Fruit fly (Drosophila melanogaster) whole organism, embryonic: ENCODE data around the gene Alp13.

Source experiments
- Ada2b ChIP-seq: fragments of 200-800 bp; sonication (Bioruptor generic); IDR thresholded peaks from 2 replicates; pipeline ENCODE4 v1.3.6; 2022; ENCODE audit warnings: missing biosample characterization, missing genetic modification characterization
- Antp ChIP-seq: fragments of 200-800 bp; sonication (Bioruptor generic); optimal IDR thresholded peaks from 3 replicates; lab custom pipeline; 2016; ENCODE audit warnings: missing biosample characterization, missing genetic modification characterization
- B-H2 ChIP-seq: fragments of 200-800 bp; sonication (Bioruptor generic); optimal IDR thresholded peaks from 2 replicates; lab custom pipeline; 2018; ENCODE audit warnings: missing biosample characterization, mild to moderate bottlenecking, missing genetic modification characterization
- CG10147 ChIP-seq: fragments of 200-800 bp; sonication (Bioruptor generic); optimal IDR thresholded peaks from 2 replicates; lab custom pipeline; 2019; ENCODE audit warnings: missing biosample characterization, mild to moderate bottlenecking, missing genetic modification characterization, moderate library complexity
- CG11695 ChIP-seq: fragments of 200-800 bp; sonication (Bioruptor generic); IDR thresholded peaks from 3 replicates; pipeline ENCODE4 v1.3.6; 2022; ENCODE audit warnings: missing biosample characterization, missing genetic modification characterization
- CG12155 ChIP-seq: fragments of 200-800 bp; sonication (Bioruptor generic); optimal IDR thresholded peaks from 3 replicates; lab custom pipeline; 2016; ENCODE audit warnings: missing biosample characterization, missing genetic modification characterization
- CG13894 ChIP-seq: fragments of 200-800 bp; sonication (Bioruptor generic); optimal IDR thresholded peaks from 3 replicates; lab custom pipeline; 2018; ENCODE audit warnings: missing biosample characterization, mild to moderate bottlenecking, missing genetic modification characterization, moderate library complexity
- CG14667 ChIP-seq: fragments of 200-800 bp; sonication (Bioruptor generic); IDR thresholded peaks from 2 replicates; pipeline ENCODE4 v1.3.6; 2022; ENCODE audit warnings: missing biosample characterization, missing genetic modification characterization
- CG1603 ChIP-seq: fragments of 200-800 bp; sonication (Bioruptor generic); optimal IDR thresholded peaks from 2 replicates; lab custom pipeline; 2019; ENCODE audit warnings: missing biosample characterization, mild to moderate bottlenecking, missing genetic modification characterization, moderate library complexity
- CG18599 ChIP-seq: fragments of 200-800 bp; sonication (Bioruptor generic); optimal IDR thresholded peaks from 3 replicates; lab custom pipeline; 2017; ENCODE audit warnings: missing biosample characterization, missing genetic modification characterization, mild to moderate bottlenecking, moderate library complexity, missing genetic modification reagents
- CG2678 ChIP-seq: fragments of 200-800 bp; sonication (Bioruptor generic); optimal IDR thresholded peaks from 3 replicates; lab custom pipeline; 2019; ENCODE audit warnings: missing biosample characterization, mild to moderate bottlenecking, missing genetic modification characterization, moderate library complexity
- CG32532 ChIP-seq: fragments of 200-800 bp; sonication (Bioruptor generic); IDR thresholded peaks from 2 replicates; pipeline ENCODE4 v1.3.6; 2022; ENCODE audit warnings: missing biosample characterization, missing genetic modification characterization
- CG3407 ChIP-seq: fragments of 200-800 bp; sonication (Bioruptor generic); optimal IDR thresholded peaks from 2 replicates; lab custom pipeline; 2018; ENCODE audit warnings: missing biosample characterization, mild to moderate bottlenecking, missing genetic modification characterization
- CG4282 ChIP-seq: fragments of 200-800 bp; sonication (Bioruptor generic); optimal IDR thresholded peaks from 2 replicates; lab custom pipeline; 2016; ENCODE audit warnings: missing biosample characterization, missing genetic modification characterization
- CG5245 ChIP-seq: fragments of 200-800 bp; sonication (Bioruptor generic); optimal IDR thresholded peaks from 3 replicates; lab custom pipeline; 2016; ENCODE audit warnings: missing biosample characterization, missing genetic modification characterization
- CG6175 ChIP-seq: fragments of 200-800 bp; sonication (Bioruptor generic); IDR thresholded peaks from 3 replicates; pipeline ENCODE4 v1.3.6; 2022; ENCODE audit warnings: missing biosample characterization, missing genetic modification characterization
- CG8478 ChIP-seq: fragments of >200 bp; optimal IDR thresholded peaks from 2 replicates; lab custom pipeline; 2018
- CG9817 ChIP-seq: fragments of 200-800 bp; sonication (Bioruptor generic); optimal IDR thresholded peaks from 2 replicates; lab custom pipeline; 2018; ENCODE audit warnings: missing biosample characterization, mild to moderate bottlenecking, missing genetic modification characterization, moderate library complexity
- CG9932 ChIP-seq: fragments of 200-800 bp; sonication (Bioruptor generic); IDR thresholded peaks from 2 replicates; pipeline ENCODE4 v1.3.6; 2022; ENCODE audit warnings: missing biosample characterization, missing genetic modification characterization
- Dip2 ChIP-seq: fragments of 200-800 bp; sonication (Bioruptor generic); IDR thresholded peaks from 2 replicates; pipeline ENCODE4 v1.3.6; 2022; ENCODE audit warnings: missing biosample characterization, missing genetic modification characterization
- Dip3 ChIP-seq: fragments of 200-800 bp; sonication (Bioruptor generic); optimal IDR thresholded peaks from 3 replicates; lab custom pipeline; 2016; ENCODE audit warnings: missing biosample characterization, missing genetic modification characterization
- Dll ChIP-seq: fragments of 200-800 bp; sonication (Bioruptor generic); IDR thresholded peaks from 4 replicates; pipeline ENCODE4 v1.3.6; 2022; ENCODE audit warnings: missing biosample characterization, missing genetic modification characterization; ENCODE audit not compliant: partially characterized antibody
- ERR ChIP-seq: fragments of 200-800 bp; sonication (Bioruptor generic); optimal IDR thresholded peaks from 2 replicates; lab custom pipeline; 2016; ENCODE audit warnings: missing biosample characterization, missing genetic modification characterization
- HmgZ ChIP-seq: fragments of 200-800 bp; sonication (Bioruptor generic); optimal IDR thresholded peaks from 2 replicates; lab custom pipeline; 2018; ENCODE audit warnings: missing biosample characterization, mild to moderate bottlenecking, missing genetic modification characterization
- Hr3 ChIP-seq: fragments of 200-800 bp; sonication (Bioruptor generic); optimal IDR thresholded peaks from 3 replicates; lab custom pipeline; 2016; ENCODE audit warnings: missing biosample characterization, missing genetic modification characterization
- Hr51 ChIP-seq, 2 experiments: fragments of 200-800 bp; sonication (Bioruptor generic); optimal IDR thresholded peaks; 2 replicates in 1 of 2; 3 replicates in 1 of 2; lab custom pipeline; 2016 to 2018; ENCODE audit warnings: missing biosample characterization in 2 of 2, missing genetic modification characterization in 2 of 2, mild to moderate bottlenecking in 1 of 2, moderate library complexity in 1 of 2
- Lhr ChIP-seq: fragments of 200-800 bp; sonication (Bioruptor generic); optimal IDR thresholded peaks from 3 replicates; lab custom pipeline; 2017; ENCODE audit warnings: mild to moderate bottlenecking, missing biosample characterization, missing genetic modification reagents, missing genetic modification characterization
- MTF-1 ChIP-seq: fragments of 200-800 bp; sonication (Bioruptor generic); optimal IDR thresholded peaks from 2 replicates; lab custom pipeline; 2018; ENCODE audit warnings: missing biosample characterization, mild to moderate bottlenecking, missing genetic modification characterization, borderline replicate concordance
- Meics ChIP-seq: fragments of 200-800 bp; sonication (Bioruptor generic); optimal IDR thresholded peaks from 2 replicates; lab custom pipeline; 2017; ENCODE audit warnings: missing biosample characterization, mild to moderate bottlenecking, missing genetic modification characterization
- Optix ChIP-seq: fragments of 200-800 bp; sonication (Bioruptor generic); IDR thresholded peaks from 3 replicates; pipeline ENCODE4 v1.3.6; 2022; ENCODE audit warnings: missing biosample characterization, missing genetic modification characterization
- Sin3A ChIP-seq: fragments of >200 bp; optimal IDR thresholded peaks from 2 replicates; lab custom pipeline; 2018
- Taf1 ChIP-seq: fragments of 200-800 bp; sonication (Bioruptor generic); IDR thresholded peaks from 2 replicates; pipeline ENCODE4 v1.3.6; 2022; ENCODE audit warnings: missing biosample characterization, missing genetic modification characterization
- al ChIP-seq: fragments of 200-800 bp; sonication (Bioruptor generic); IDR thresholded peaks from 2 replicates; pipeline ENCODE4 v1.3.6; 2022; ENCODE audit warnings: missing biosample characterization, missing genetic modification characterization
- ci ChIP-seq: fragments of 200-800 bp; sonication (Bioruptor generic); IDR thresholded peaks from 3 replicates; pipeline ENCODE4 v1.3.6; 2022; ENCODE audit warnings: missing biosample characterization, missing genetic modification characterization
- cwo ChIP-seq: fragments of 200-800 bp; sonication (Bioruptor generic); optimal IDR thresholded peaks from 3 replicates; lab custom pipeline; 2017; ENCODE audit warnings: missing biosample characterization, missing genetic modification characterization, mild to moderate bottlenecking, moderate library complexity, missing genetic modification reagents
- dimm ChIP-seq: fragments of 200-800 bp; sonication (Bioruptor generic); IDR thresholded peaks from 2 replicates; pipeline ENCODE4 v1.3.6; 2022; ENCODE audit warnings: missing biosample characterization, missing genetic modification characterization
- dmrt99B ChIP-seq: fragments of 200-800 bp; sonication (Bioruptor generic); optimal IDR thresholded peaks from 2 replicates; lab custom pipeline; 2018; ENCODE audit warnings: missing biosample characterization, mild to moderate bottlenecking, missing genetic modification characterization, moderate library complexity
- eve ChIP-seq, 2 experiments: fragments of >200 bp; optimal IDR thresholded peaks; 2 replicates each; lab custom pipeline; 2017; ENCODE audit warnings: missing biosample characterization in 2 of 2, missing genetic modification characterization in 2 of 2
- fru ChIP-seq: fragments of >200 bp; optimal IDR thresholded peaks from 2 replicates; lab custom pipeline; 2017
- gcm ChIP-seq: fragments of 200-800 bp; sonication (Bioruptor generic); optimal IDR thresholded peaks from 2 replicates; lab custom pipeline; 2019; ENCODE audit warnings: missing biosample characterization, mild to moderate bottlenecking, missing genetic modification characterization, moderate library complexity
- inv ChIP-seq: fragments of 200-800 bp; sonication (Bioruptor generic); IDR thresholded peaks from 2 replicates; pipeline ENCODE4 v1.3.6; 2022; ENCODE audit warnings: missing biosample characterization, missing genetic modification characterization; ENCODE audit not compliant: partially characterized antibody
- lbe ChIP-seq: fragments of 200-800 bp; sonication (Bioruptor generic); optimal IDR thresholded peaks from 2 replicates; lab custom pipeline; 2016; ENCODE audit warnings: missing biosample characterization, mild to moderate bottlenecking, missing genetic modification characterization
- otp ChIP-seq: fragments of 200-800 bp; sonication (Bioruptor generic); IDR thresholded peaks from 3 replicates; pipeline ENCODE4, ENCODE4 v1.3.6; 2022; ENCODE audit warnings: missing biosample characterization, missing genetic modification characterization
- pb ChIP-seq: fragments of 200-800 bp; sonication (Bioruptor generic); optimal IDR thresholded peaks from 3 replicates; lab custom pipeline; 2016; ENCODE audit warnings: missing biosample characterization, missing genetic modification characterization
- row ChIP-seq: fragments of 200-800 bp; sonication (Bioruptor generic); IDR thresholded peaks from 3 replicates; pipeline ENCODE4 v1.3.6; 2022; ENCODE audit warnings: missing biosample characterization, missing genetic modification characterization
- shn ChIP-seq: fragments of 200-800 bp; sonication (Bioruptor generic); optimal IDR thresholded peaks from 3 replicates; lab custom pipeline; 2016; ENCODE audit warnings: missing biosample characterization, missing genetic modification characterization
- sqz ChIP-seq: fragments of 200-800 bp; sonication (Bioruptor generic); optimal IDR thresholded peaks from 3 replicates; lab custom pipeline; 2018; ENCODE audit warnings: missing biosample characterization, mild to moderate bottlenecking, missing genetic modification characterization
- ssp ChIP-seq: fragments of 200-800 bp; sonication (Bioruptor generic); IDR thresholded peaks from 2 replicates; pipeline ENCODE4 v1.3.6; 2022; ENCODE audit warnings: missing biosample characterization, missing genetic modification characterization
- stwl ChIP-seq: fragments of 200-800 bp; sonication (Bioruptor generic); optimal IDR thresholded peaks from 3 replicates; lab custom pipeline; 2018; ENCODE audit warnings: missing biosample characterization, mild to moderate bottlenecking, missing genetic modification characterization, moderate library complexity
- trh ChIP-seq: fragments of 200-800 bp; sonication (Bioruptor generic); optimal IDR thresholded peaks from 2 replicates; lab custom pipeline; 2016; ENCODE audit warnings: missing biosample characterization, missing genetic modification characterization

Alp13 gene

DNA sequence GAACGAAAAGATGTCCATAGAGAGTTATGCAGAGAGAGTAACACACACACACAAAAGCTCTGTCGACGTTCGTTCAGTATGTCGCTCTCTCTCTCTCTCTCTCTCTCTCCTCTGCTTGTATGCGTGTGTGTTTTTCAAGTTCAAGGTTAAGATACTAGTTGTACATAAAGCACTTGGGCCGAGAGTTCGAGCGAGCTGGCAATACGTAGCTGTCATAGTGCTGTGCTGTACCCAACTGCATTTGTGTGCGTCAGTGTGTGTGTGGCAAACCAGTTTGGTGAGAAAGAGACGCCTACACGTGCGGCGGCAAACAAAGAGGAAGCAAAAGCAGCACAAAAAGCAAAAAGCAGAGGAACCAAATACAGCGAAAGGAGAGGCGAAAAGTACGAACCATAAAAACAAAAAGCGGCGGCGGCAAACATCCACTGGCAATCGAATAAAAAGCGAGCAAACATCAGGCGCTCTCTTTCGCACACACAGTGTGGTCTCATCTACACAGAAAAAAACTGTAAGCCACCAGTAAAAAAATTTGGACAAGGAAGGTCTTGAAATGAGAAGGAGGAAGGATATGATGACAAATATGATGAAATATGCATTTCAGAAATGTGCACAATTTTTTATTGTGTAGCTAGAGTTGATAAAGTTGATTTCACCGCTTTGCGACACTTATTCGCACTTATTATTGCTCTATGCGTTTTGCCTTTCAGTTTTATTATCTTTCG lies 12.2 kb upstream of the Alp13 start (continued):
- no peak for TF ChIP-seq otp
- TF ChIP-seq dimm (GFP tag; lab: Robert Waterston, UW) = no peak
- TF ChIP-seq CG4282 = no peak
- peak; percentile 12 for TF ChIP-seq CG5245 (GFP tag; lab: Kevin White, UChicago)
- TF ChIP-seq B-H2 (GFP tag; lab: Kevin White, UChicago) = no peak
- TF ChIP-seq Taf1 = peak; percentile 63; the same call in 1 of the 2 replicates
- TF ChIP-seq CG9817 (tag; lab: Kevin White, UChicago) = peak; percentile 28
- TF ChIP-seq row (GFP tag; lab: Robert Waterston, UW) = peak; percentile 66
- TF ChIP-seq CG14667 (GFP tag; lab: Robert Waterston, UW) = peak; percentile 56
- TF ChIP-seq CG9932 = peak; percentile 67
- TF ChIP-seq Dll (GFP tag; lab: Robert Waterston, UW) = no peak
- no peak for TF ChIP-seq MTF-1 (GFP tag; lab: Kevin White, UChicago)
- peak; percentile 78 for TF ChIP-seq Antp (GFP tag; lab: Kevin White, UChicago)
- TF ChIP-seq cwo (GFP tag; lab: Kevin White, UChicago) = peak; percentile 66
- no peak for TF ChIP-seq Dip2 (GFP tag; lab: Robert Waterston, UW)
- peak; percentile 75 for TF ChIP-seq Meics (GFP tag; lab: Kevin White, UChicago)
- TF ChIP-seq fru (lab: Kevin White, UChicago) = no peak
- TF ChIP-seq Hr3 = peak; percentile 42
- peak; percentile 61 for TF ChIP-seq CG12155
- TF ChIP-seq pb = peak; percentile 41
- peak; percentile 50 for TF ChIP-seq ERR (GFP tag; lab: Kevin White, UChicago)
- TF ChIP-seq CG13894 = no peak
- peak; percentile 71 for TF ChIP-seq Ada2b (GFP tag; lab: Robert Waterston, UW)
- TF ChIP-seq Hr51 (GFP tag; optimal IDR thresholded peaks at IDR 0.05; lab: Kevin White, UChicago) = peak; percentile 44 to 59
- no peak for TF ChIP-seq CG11695 (GFP tag; lab: Robert Waterston, UW)
- TF ChIP-seq CG6175 (GFP tag; lab: Robert Waterston, UW) = 0 out of 3 replicates have a peak, but pooled peaks have one; percentile 32
- TF ChIP-seq ci = peak; percentile 62; the same call in 2 of the 3 replicates
- peak; percentile 12 for TF ChIP-seq CG10147
- TF ChIP-seq CG1603 (tag; lab: Kevin White, UChicago) = peak; percentile 61
- TF ChIP-seq inv = no peak
- no peak for TF ChIP-seq stwl (tag; lab: Kevin White, UChicago)
- TF ChIP-seq trh (GFP tag; lab: Kevin White, UChicago) = peak; percentile 38
- TF ChIP-seq HmgZ (tag; lab: Kevin White, UChicago) = no peak
- TF ChIP-seq Lhr (GFP tag; lab: Kevin White, UChicago) = no peak
- no peak for TF ChIP-seq gcm (GFP tag; lab: Kevin White, UChicago)
- peak; percentile 41 for TF ChIP-seq sqz
- TF ChIP-seq ssp = peak; percentile 40; the same call in 1 of the 2 replicates
- peak; percentile 43 for TF ChIP-seq CG3407 (GFP tag; lab: Kevin White, UChicago)
- peak; percentile 78 for TF ChIP-seq Dip3
- TF ChIP-seq eve (GFP tag; optimal IDR thresholded peaks at IDR 0.05; lab: Kevin White, UChicago) = peak in 1 of 2 experiments; percentile 86
- TF ChIP-seq CG32532 (GFP tag; lab: Robert Waterston, UW) = peak; percentile 81
- TF ChIP-seq CG18599 (GFP tag; lab: Kevin White, UChicago) = peak; percentile 77
- TF ChIP-seq dmrt99B = peak; percentile 68
- peak; percentile 73 for TF ChIP-seq CG2678 (tag; lab: Kevin White, UChicago)
- peak; percentile 51; the same call in 1 of the 3 replicates for TF ChIP-seq Optix (GFP tag; lab: Robert Waterston, UW)
- peak; percentile 78 for TF ChIP-seq al
- TF ChIP-seq shn (GFP tag; lab: Kevin White, UChicago) = peak; percentile 31
- TF ChIP-seq CG8478 = peak; percentile 96
- TF ChIP-seq lbe (GFP tag; lab: Kevin White, UChicago) = peak; percentile 82
- TF ChIP-seq Sin3A (lab: Kevin White, UChicago) = no peak
